Worm (Caenorhabditis elegans) whole organism, late embryonic: ENCODE results near the gene dhs-20.

Source experiments
- F13H6.1 ChIP-seq: sonication (generic microtip); optimal IDR thresholded peaks from 2 replicates; lab custom pipeline; 2016; ENCODE audit warnings: missing genetic modification characterization, missing compliant biosample characterization
- K09A11.1 ChIP-seq: sonication (generic microtip); optimal IDR thresholded peaks from 2 replicates; lab custom pipeline; 2017; ENCODE audit warnings: antibody characterized with exemption, mild to moderate bottlenecking, missing genetic modification characterization, missing compliant biosample characterization; ENCODE audit not compliant: insufficient read depth
- ama-1 ChIP-seq: fragments of 150-350 bp; optimal IDR thresholded peaks from 2 replicates; lab custom pipeline; 2014
- ceh-14 ChIP-seq: sonication (generic microtip); optimal IDR thresholded peaks from 2 replicates; lab custom pipeline; 2016; ENCODE audit warnings: missing genotype, missing genetic modification characterization, missing compliant biosample characterization
- ceh-19 ChIP-seq: fragments of 200-800 bp; sonication (Bioruptor generic); optimal IDR thresholded peaks from 2 replicates; lab custom pipeline; 2018; ENCODE audit warnings: mild to moderate bottlenecking, missing genetic modification characterization, missing compliant biosample characterization
- ceh-2 ChIP-seq: sonication (generic microtip); optimal IDR thresholded peaks from 2 replicates; lab custom pipeline; 2016; ENCODE audit warnings: missing genotype, missing genetic modification characterization, missing compliant biosample characterization
- ceh-22 ChIP-seq: sonication (generic microtip); optimal IDR thresholded peaks from 2 replicates; lab custom pipeline; 2017; ENCODE audit warnings: missing biosample characterization, missing genetic modification characterization
- ceh-30 ChIP-seq: fragments of 150-350 bp; optimal IDR thresholded peaks from 2 replicates; lab custom pipeline; 2014; ENCODE audit warnings: missing biosample characterization, missing genetic modification characterization
- ceh-6 ChIP-seq: fragments of 200-800 bp; sonication (Bioruptor generic); optimal IDR thresholded peaks from 2 replicates; lab custom pipeline; 2018; ENCODE audit warnings: mild to moderate bottlenecking, missing genetic modification characterization, missing compliant biosample characterization
- che-1 ChIP-seq: sonication (generic microtip); optimal IDR thresholded peaks from 2 replicates; lab custom pipeline; 2016; ENCODE audit warnings: mild to moderate bottlenecking, missing genetic modification characterization, missing compliant biosample characterization
- dve-1 ChIP-seq: sonication (generic microtip); optimal IDR thresholded peaks from 2 replicates; lab custom pipeline; 2017; ENCODE audit warnings: antibody characterized with exemption, mild to moderate bottlenecking, missing genetic modification characterization, missing compliant biosample characterization
- elt-4 ChIP-seq: sonication (generic microtip); optimal IDR thresholded peaks from 2 replicates; lab custom pipeline; 2016; ENCODE audit warnings: missing genetic modification characterization, missing compliant biosample characterization
- ets-4 ChIP-seq: sonication (generic microtip); optimal IDR thresholded peaks from 2 replicates; lab custom pipeline; 2016; ENCODE audit warnings: missing genetic modification characterization, missing compliant biosample characterization
- eyg-1 ChIP-seq: sonication (generic microtip); optimal IDR thresholded peaks from 2 replicates; lab custom pipeline; 2016; ENCODE audit warnings: missing genotype, missing genetic modification characterization, missing compliant biosample characterization
- fax-1 ChIP-seq: sonication (generic microtip); optimal IDR thresholded peaks from 2 replicates; lab custom pipeline; 2016; ENCODE audit warnings: missing genotype, missing genetic modification characterization, missing compliant biosample characterization
- fkh-10 ChIP-seq: fragments of 150-350 bp; optimal IDR thresholded peaks from 2 replicates; lab custom pipeline; 2014; ENCODE audit warnings: missing biosample characterization, missing genetic modification reagents, missing genetic modification characterization
- fkh-6 ChIP-seq: sonication (generic microtip); optimal IDR thresholded peaks from 2 replicates; lab custom pipeline; 2016; ENCODE audit warnings: missing genetic modification characterization, missing compliant biosample characterization
- gmeb-2 ChIP-seq: sonication (generic microtip); optimal IDR thresholded peaks from 2 replicates; lab custom pipeline; 2016; ENCODE audit warnings: missing genetic modification characterization, inconsistent platforms, missing compliant biosample characterization
- hlh-13 ChIP-seq: fragments of 200-800 bp; sonication (Bioruptor generic); optimal IDR thresholded peaks from 2 replicates; lab custom pipeline; 2018; ENCODE audit warnings: mild to moderate bottlenecking, missing genetic modification characterization, missing compliant biosample characterization
- hlh-6 ChIP-seq: sonication (generic microtip); optimal IDR thresholded peaks from 2 replicates; lab custom pipeline; 2016; ENCODE audit warnings: missing genotype, missing genetic modification characterization, missing compliant biosample characterization
- hlh-8 ChIP-seq: sonication (generic microtip); optimal IDR thresholded peaks from 2 replicates; lab custom pipeline; 2016; ENCODE audit warnings: missing genotype, missing genetic modification characterization, missing compliant biosample characterization
- lim-6 ChIP-seq: sonication (generic microtip); optimal IDR thresholded peaks from 2 replicates; lab custom pipeline; 2016; ENCODE audit warnings: missing genetic modification characterization, missing compliant biosample characterization
- lin-11 ChIP-seq: fragments of 200-800 bp; sonication (Bioruptor generic); optimal IDR thresholded peaks from 2 replicates; lab custom pipeline; 2018; ENCODE audit warnings: mild to moderate bottlenecking, missing genetic modification characterization, missing compliant biosample characterization
- madf-2 ChIP-seq: sonication (generic microtip); optimal IDR thresholded peaks from 2 replicates; lab custom pipeline; 2017; ENCODE audit warnings: missing genetic modification characterization, missing compliant biosample characterization
- npax-4 ChIP-seq: sonication (generic microtip); optimal IDR thresholded peaks from 2 replicates; lab custom pipeline; 2016; ENCODE audit warnings: missing genetic modification characterization, missing compliant biosample characterization
- pag-3 ChIP-seq: sonication (generic microtip); optimal IDR thresholded peaks from 2 replicates; lab custom pipeline; 2016; ENCODE audit warnings: missing compliant biosample characterization, missing genetic modification characterization, borderline replicate concordance
- pat-9 ChIP-seq: fragments of 200-800 bp; sonication (Bioruptor generic); optimal IDR thresholded peaks from 2 replicates; lab custom pipeline; 2018; ENCODE audit warnings: mild to moderate bottlenecking, missing genetic modification characterization, moderate library complexity, missing compliant biosample characterization
- pax-1 ChIP-seq: fragments of 150-350 bp; optimal IDR thresholded peaks from 2 replicates; lab custom pipeline; 2014; ENCODE audit warnings: missing biosample characterization, missing genetic modification characterization
- pha-2 ChIP-seq: sonication (generic microtip); optimal IDR thresholded peaks from 2 replicates; lab custom pipeline; 2017; ENCODE audit warnings: mild to moderate bottlenecking, missing genetic modification characterization, missing compliant biosample characterization
- pha-4 ChIP-seq: fragments of 150-350 bp; optimal IDR thresholded peaks from 2 replicates; lab custom pipeline; 2018; ENCODE audit warnings: missing biosample characterization, missing genetic modification reagents, missing genetic modification characterization
- pros-1 ChIP-seq: fragments of 150-350 bp; optimal IDR thresholded peaks from 2 replicates; lab custom pipeline; 2014; ENCODE audit warnings: missing biosample characterization, missing genetic modification reagents, missing genetic modification characterization
- ref-2 ChIP-seq: sonication (generic microtip); optimal IDR thresholded peaks from 2 replicates; lab custom pipeline; 2016; ENCODE audit warnings: missing genetic modification characterization, missing compliant biosample characterization
- rnt-1 ChIP-seq: sonication (generic microtip); optimal IDR thresholded peaks from 2 replicates; lab custom pipeline; 2016; ENCODE audit warnings: missing genetic modification characterization, missing compliant biosample characterization
- sdc-2 ChIP-seq: sonication (generic microtip); optimal IDR thresholded peaks from 2 replicates; lab custom pipeline; 2016; ENCODE audit warnings: missing genotype, missing genetic modification characterization, missing compliant biosample characterization
- tbx-2 ChIP-seq: sonication (generic microtip); optimal IDR thresholded peaks from 2 replicates; lab custom pipeline; 2016; ENCODE audit warnings: missing genetic modification characterization, missing compliant biosample characterization
- tbx-7 ChIP-seq: sonication (generic microtip); optimal IDR thresholded peaks from 2 replicates; lab custom pipeline; 2016; ENCODE audit warnings: missing genotype, missing genetic modification characterization, missing compliant biosample characterization
- unc-86 ChIP-seq: sonication (generic microtip); optimal IDR thresholded peaks from 2 replicates; lab custom pipeline; 2016; ENCODE audit warnings: missing genetic modification characterization, missing compliant biosample characterization

Gene dhs-20

DNA sequence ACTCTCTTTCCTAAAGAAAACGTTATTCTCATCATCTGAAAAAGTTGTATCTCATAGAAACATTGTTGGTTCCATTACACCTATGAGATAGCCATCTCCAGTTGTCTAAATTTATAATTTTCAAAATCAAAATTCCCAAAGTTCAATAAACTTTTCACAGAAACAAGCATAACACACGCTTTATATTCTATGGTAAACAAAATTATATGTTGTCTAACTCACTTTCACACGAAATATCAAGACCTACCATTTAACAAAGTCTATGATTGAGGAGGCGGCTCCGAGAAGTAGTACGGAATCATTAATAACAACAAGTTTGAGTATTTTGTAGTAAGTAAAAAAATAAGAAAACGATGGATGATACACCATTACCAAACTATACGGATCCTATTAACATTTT lies 5.6 kb downstream of the dhs-20 start, which contains the start of gene srx-84:
Gene srx-84 (plus strand): TSS at position 301 of the 400 bp plus-strand sequence.
- TF ChIP-seq ama-1 (lab: Kevin White, UChicago): no peak
- no peak for TF ChIP-seq pax-1
- TF ChIP-seq che-1 (tag; lab: Kevin White, UChicago): no peak
- no peak for TF ChIP-seq hlh-8 (tag; lab: Kevin White, UChicago)
- no peak for TF ChIP-seq pag-3 (tag; lab: Kevin White, UChicago)
- no peak for TF ChIP-seq ets-4
- no peak for TF ChIP-seq ceh-2 (tag; lab: Kevin White, UChicago)
- TF ChIP-seq fax-1 (tag; lab: Kevin White, UChicago): no peak
- no peak for TF ChIP-seq pha-2 (tag; lab: Kevin White, UChicago)
- TF ChIP-seq ceh-19 (GFP tag; lab: Kevin White, UChicago): no peak
- no peak for TF ChIP-seq unc-86 (tag; lab: Kevin White, UChicago)
- no peak for TF ChIP-seq lim-6 (tag; lab: Kevin White, UChicago)
- no peak for TF ChIP-seq fkh-6 (tag; lab: Kevin White, UChicago)
- no peak for TF ChIP-seq pha-4 (tag; lab: Kevin White, UChicago)
- no peak for TF ChIP-seq npax-4 (tag; lab: Kevin White, UChicago)
- TF ChIP-seq dve-1: no peak
- TF ChIP-seq tbx-2 (tag; lab: Kevin White, UChicago): no peak
- TF ChIP-seq, all 69 proteins: peak for 0

DNA sequence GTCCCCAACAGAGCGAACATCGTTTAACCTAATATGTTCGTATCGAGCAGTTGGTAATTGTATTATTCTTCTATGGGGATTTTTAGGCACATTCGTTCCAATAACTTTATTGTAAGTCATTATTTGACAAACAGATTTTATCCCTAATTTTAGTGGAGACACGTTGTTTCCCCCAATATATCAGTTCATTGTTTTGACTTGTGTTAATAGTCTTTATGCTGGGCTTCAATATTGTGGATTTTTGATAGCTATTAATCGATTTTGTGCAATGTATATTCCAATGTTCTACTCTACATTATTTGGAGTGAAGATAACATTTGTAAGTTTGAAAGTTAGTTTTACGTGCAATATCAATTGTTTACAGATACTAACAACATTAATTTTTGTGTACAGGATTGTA lies 10.5 kb downstream of the dhs-20 start:
- TF ChIP-seq ceh-2 (tag; lab: Kevin White, UChicago) (no peak), rnt-1 (tag; lab: Kevin White, UChicago) (no peak)
- TF ChIP-seq, all 69 proteins: peak for 0

DNA sequence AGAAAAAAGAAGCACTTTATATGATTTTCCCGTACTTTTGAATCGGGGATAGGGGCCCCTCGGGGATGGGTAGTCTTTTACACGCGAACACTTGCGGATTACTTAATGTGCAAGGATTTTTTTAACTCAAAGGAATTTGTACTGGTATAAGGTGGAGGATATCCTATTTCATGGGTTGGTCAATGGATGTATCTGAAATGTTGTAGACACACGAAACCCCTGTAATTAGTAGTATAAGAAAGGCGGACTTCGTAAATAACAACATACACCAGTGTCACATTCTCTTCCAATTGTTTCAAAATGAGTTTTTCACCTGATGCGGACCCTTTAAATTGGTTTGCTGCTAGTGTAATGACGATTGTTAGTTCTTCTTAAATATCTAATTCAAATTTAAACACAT lies 10.9 kb downstream of the dhs-20 start, which contains the start of gene srx-80:
Gene srx-80 (plus strand): TSS at position 301 of the 400 bp plus-strand sequence.
- TF ChIP-seq tbx-7 (tag; lab: Kevin White, UChicago): no peak
- no peak for TF ChIP-seq sdc-2 (tag; lab: Kevin White, UChicago)
- TF ChIP-seq hlh-6 (tag; lab: Kevin White, UChicago): no peak
- no peak for TF ChIP-seq hlh-8 (tag; lab: Kevin White, UChicago)
- no peak for TF ChIP-seq ceh-30 (tag; lab: Kevin White, UChicago)
- no peak for TF ChIP-seq fax-1 (tag; lab: Kevin White, UChicago)
- TF ChIP-seq ets-4: no peak
- no peak for TF ChIP-seq fkh-10 (GFP tag; lab: Kevin White, UChicago)
- no peak for TF ChIP-seq lin-11 (tag; lab: Kevin White, UChicago)
- no peak for TF ChIP-seq che-1 (tag; lab: Kevin White, UChicago)
- no peak for TF ChIP-seq pha-2 (tag; lab: Kevin White, UChicago)
- TF ChIP-seq, all 69 proteins: peak for 0

DNA sequence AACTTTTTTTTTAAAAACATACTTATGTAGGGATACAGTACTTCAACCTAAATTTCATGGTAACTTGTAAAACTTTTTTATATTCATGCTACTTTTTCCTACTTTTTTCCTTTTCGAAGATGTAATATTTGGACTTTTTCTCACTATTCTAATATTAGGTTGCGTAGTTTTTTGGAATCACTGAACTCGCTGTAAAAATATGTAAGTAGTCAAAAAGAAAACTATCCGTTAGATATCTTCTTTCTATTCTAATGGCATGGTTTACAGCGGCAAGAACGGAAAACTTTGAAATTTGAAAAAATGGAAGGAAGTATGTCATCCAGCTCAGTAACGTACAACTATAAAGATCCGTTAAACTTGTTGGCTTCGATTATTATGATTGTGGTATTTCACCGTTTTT lies 14.9 kb downstream of the dhs-20 start, which contains the start of gene srx-82:
Gene srx-82 (plus strand): TSS at position 301 of the 400 bp plus-strand sequence.
- TF ChIP-seq unc-86 (tag; lab: Kevin White, UChicago) (no peak), madf-2 (tag; lab: Kevin White, UChicago) (no peak), sdc-2 (tag; lab: Kevin White, UChicago) (no peak), hlh-13 (GFP tag; lab: Kevin White, UChicago) (no peak), F13H6.1 (tag; lab: Kevin White, UChicago) (no peak), gmeb-2 (no peak), ceh-6 (GFP tag; lab: Kevin White, UChicago) (no peak), K09A11.1 (tag; lab: Kevin White, UChicago) (no peak), npax-4 (tag; lab: Kevin White, UChicago) (no peak), ref-2 (tag; lab: Kevin White, UChicago) (no peak), eyg-1 (tag; lab: Kevin White, UChicago) (no peak), pros-1 (no peak), pha-2 (tag; lab: Kevin White, UChicago) (no peak)

DNA sequence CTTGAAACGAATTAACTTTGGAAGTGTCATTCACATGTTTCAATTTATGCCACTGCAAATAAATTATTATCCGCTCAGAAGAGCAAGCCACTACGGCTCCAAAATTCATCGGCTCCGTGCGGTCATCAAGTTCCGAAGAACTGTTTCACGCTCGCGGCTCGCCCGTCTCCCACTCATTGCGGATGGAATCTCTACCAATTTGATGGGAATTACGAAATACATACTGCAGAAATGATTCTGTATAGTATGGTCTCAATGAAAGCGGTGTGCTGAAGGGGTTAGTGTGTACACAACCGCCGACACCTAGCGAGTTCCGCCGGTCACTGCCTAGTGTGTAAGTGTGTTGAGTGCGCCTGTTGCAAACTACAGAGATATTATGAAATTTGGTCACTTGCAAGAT lies 19.2 kb downstream of the dhs-20 start:
- no peak for TF ChIP-seq hlh-8 (tag; lab: Kevin White, UChicago)
- no peak for TF ChIP-seq ceh-22
- TF ChIP-seq pat-9 (tag; lab: Kevin White, UChicago): no peak
- TF ChIP-seq eyg-1 (tag; lab: Kevin White, UChicago): no peak
- TF ChIP-seq elt-4 (tag; lab: Kevin White, UChicago): no peak
- no peak for TF ChIP-seq pha-4 (tag; lab: Kevin White, UChicago)
- TF ChIP-seq ama-1 (lab: Kevin White, UChicago): peak; percentile 1
- TF ChIP-seq ceh-14 (tag; lab: Kevin White, UChicago): no peak
- TF ChIP-seq fkh-10 (GFP tag; lab: Kevin White, UChicago): no peak
- TF ChIP-seq, all 69 proteins: peak for 1
